Worm (Caenorhabditis elegans) whole organism, L1 larva: ENCODE results near the gene acdh-11.

ENCODE experiments used
- C16A3.4 ChIP-seq: fragments of 150-350 bp; optimal IDR thresholded peaks from 2 replicates; lab custom pipeline; 2014; ENCODE audit warnings: missing biosample characterization, missing genetic modification characterization
- aha-1 ChIP-seq: fragments of 150-350 bp; optimal IDR thresholded peaks from 2 replicates; lab custom pipeline; 2014; ENCODE audit warnings: missing biosample characterization, missing genetic modification characterization
- aly-2 ChIP-seq: fragments of 150-350 bp; optimal IDR thresholded peaks from 2 replicates; lab custom pipeline; 2014; ENCODE audit warnings: missing biosample characterization, missing genetic modification characterization
- blmp-1 ChIP-seq: fragments of 150-350 bp; optimal IDR thresholded peaks from 2 replicates; lab custom pipeline; 2014; ENCODE audit warnings: missing biosample characterization, missing genetic modification characterization
- ceh-82 ChIP-seq, 3 experiments: fragments of 150-350 bp in 1 of 3; sonication (generic microtip) in 2 of 3; optimal IDR thresholded peaks; 2 replicates each; lab custom pipeline; 2014 to 2017; ENCODE audit warnings: missing biosample characterization in 3 of 3, missing genetic modification characterization in 3 of 3
- ceh-88 ChIP-seq: fragments of 200-800 bp; sonication (Bioruptor generic); IDR thresholded peaks from 2 replicates; pipeline ENCODE4 v1.3.6; 2022; ENCODE audit warnings: missing genetic modification characterization, missing compliant biosample characterization
- ces-1 ChIP-seq: fragments of 150-350 bp; optimal IDR thresholded peaks from 2 replicates; lab custom pipeline; 2014; ENCODE audit warnings: missing biosample characterization, missing genetic modification reagents, missing genetic modification characterization
- efl-1 ChIP-seq, 4 experiments: fragments of 150-350 bp; optimal IDR thresholded peaks in 3 of 4; peaks in 1 of 4; 1 replicate in 1 of 4; 2 replicates in 3 of 4; lab custom pipeline; 2014; ENCODE audit warnings: missing biosample characterization in 2 of 4, missing genetic modification characterization in 2 of 4, missing genetic modification reagents in 2 of 4
- elt-2 ChIP-seq: sonication (generic microtip); optimal IDR thresholded peaks from 2 replicates; lab custom pipeline; 2016; ENCODE audit warnings: missing genetic modification characterization, mild to moderate bottlenecking, inconsistent platforms, missing compliant biosample characterization, missing genetic modification reagents
- elt-3 ChIP-seq, 6 experiments: fragments of 150-350 bp in 1 of 6; sonication (generic microtip); optimal IDR thresholded peaks; 2 replicates each; lab custom pipeline; 2017 to 2018; ENCODE audit warnings: missing biosample characterization in 6 of 6, missing genetic modification characterization in 6 of 6, inconsistent platforms in 1 of 6
- ets-5 ChIP-seq: fragments of 200-800 bp; sonication (Bioruptor generic); IDR thresholded peaks from 2 replicates; pipeline ENCODE4 v1.3.6; 2022; ENCODE audit warnings: missing genetic modification characterization, missing compliant biosample characterization
- grh-1 ChIP-seq: fragments of 200-800 bp; sonication (Bioruptor generic); IDR thresholded peaks from 2 replicates; pipeline ENCODE4 v1.3.6; 2022; ENCODE audit warnings: missing genetic modification reagents, missing genetic modification characterization, missing compliant biosample characterization
- hlh-17 ChIP-seq: fragments of 200-800 bp; sonication (Bioruptor generic); optimal IDR thresholded peaks from 2 replicates; lab custom pipeline; 2018; ENCODE audit warnings: missing genetic modification characterization, mild to moderate bottlenecking, missing compliant biosample characterization, moderate library complexity, borderline replicate concordance
- hlh-4 ChIP-seq: sonication (generic microtip); optimal IDR thresholded peaks from 2 replicates; lab custom pipeline; 2016; ENCODE audit warnings: mild to moderate bottlenecking, missing genetic modification characterization, missing compliant biosample characterization
- isw-1 ChIP-seq: fragments of 200-800 bp; sonication (Bioruptor generic); IDR thresholded peaks from 2 replicates; pipeline ENCODE4 v1.3.6; 2022; ENCODE audit warnings: missing genetic modification characterization, missing compliant biosample characterization
- lin-14 ChIP-seq: fragments of 200-800 bp; sonication (Bioruptor generic); optimal IDR thresholded peaks from 2 replicates; lab custom pipeline; 2018; ENCODE audit warnings: mild to moderate bottlenecking, missing genetic modification characterization, moderate library complexity, missing compliant biosample characterization
- lin-35 ChIP-seq, 2 experiments: fragments of 150-350 bp; optimal IDR thresholded peaks; 2 replicates each; lab custom pipeline; 2014; ENCODE audit warnings: missing biosample characterization in 2 of 2, missing genetic modification characterization in 2 of 2, missing genetic modification reagents in 2 of 2
- mab-9 ChIP-seq: fragments of 200-800 bp; sonication (Bioruptor generic); IDR thresholded peaks from 2 replicates; pipeline ENCODE4 v1.3.6; 2022; ENCODE audit warnings: missing genetic modification reagents, missing genetic modification characterization, missing compliant biosample characterization
- mdl-1 ChIP-seq, 2 experiments: fragments of 150-350 bp; optimal IDR thresholded peaks; 2 replicates each; lab custom pipeline; 2014 to 2017; ENCODE audit warnings: missing biosample characterization in 2 of 2, missing genetic modification characterization in 2 of 2, inconsistent platforms in 1 of 2
- nhr-12 ChIP-seq: sonication (generic microtip); optimal IDR thresholded peaks from 2 replicates; lab custom pipeline; 2017; ENCODE audit warnings: missing biosample characterization, missing genetic modification characterization
- nhr-19 ChIP-seq: fragments of 200-800 bp; sonication (Bioruptor generic); conservative IDR thresholded peaks from 2 replicates; pipeline ENCODE4 v1.3.6; 2022; ENCODE audit warnings: missing genetic modification characterization, missing compliant biosample characterization
- nhr-20 ChIP-seq: sonication (generic microtip); optimal IDR thresholded peaks from 2 replicates; lab custom pipeline; 2016; ENCODE audit warnings: mild to moderate bottlenecking, missing genetic modification characterization, missing compliant biosample characterization
- nhr-71 ChIP-seq: sonication (generic microtip); optimal IDR thresholded peaks from 2 replicates; lab custom pipeline; 2016; ENCODE audit warnings: mild to moderate bottlenecking, missing genetic modification characterization, moderate library complexity, missing compliant biosample characterization
- nhr-85 ChIP-seq: sonication (generic microtip); peaks from one replicate; lab custom pipeline; 2016; ENCODE audit warnings: missing genetic modification characterization, inconsistent platforms, missing compliant biosample characterization
- nhr-90 ChIP-seq: sonication (generic microtip); optimal IDR thresholded peaks from 2 replicates; lab custom pipeline; 2016; ENCODE audit warnings: mild to moderate bottlenecking, missing genetic modification characterization, missing compliant biosample characterization; ENCODE audit not compliant: poor library complexity
- pag-3 ChIP-seq: sonication (generic microtip); optimal IDR thresholded peaks from 2 replicates; lab custom pipeline; 2017; ENCODE audit warnings: missing genetic modification characterization, mild to moderate bottlenecking, missing compliant biosample characterization, antibody characterized with exemption, borderline replicate concordance; ENCODE audit not compliant: insufficient read depth
- pax-3 ChIP-seq: fragments of 200-800 bp; sonication (Bioruptor generic); optimal IDR thresholded peaks from 2 replicates; lab custom pipeline; 2018; ENCODE audit warnings: mild to moderate bottlenecking, missing genetic modification characterization, moderate library complexity, missing compliant biosample characterization
- pqm-1 ChIP-seq: sonication (generic microtip); optimal IDR thresholded peaks from 3 replicates; lab custom pipeline; 2017; ENCODE audit warnings: missing biosample characterization, missing genetic modification characterization
- rnt-1 ChIP-seq: sonication (generic microtip); optimal IDR thresholded peaks from 2 replicates; lab custom pipeline; 2016; ENCODE audit warnings: mild to moderate bottlenecking, missing genetic modification characterization, moderate library complexity, missing compliant biosample characterization
- snu-23 ChIP-seq: sonication (generic microtip); optimal IDR thresholded peaks from 2 replicates; lab custom pipeline; 2016; ENCODE audit warnings: missing genetic modification characterization, missing compliant biosample characterization
- sup-37 ChIP-seq: fragments of 200-800 bp; sonication (Bioruptor generic); optimal IDR thresholded peaks from 2 replicates; lab custom pipeline; 2018; ENCODE audit warnings: mild to moderate bottlenecking, missing genetic modification characterization, missing compliant biosample characterization
- swsn-7 ChIP-seq: sonication (generic microtip); optimal IDR thresholded peaks from 2 replicates; lab custom pipeline; 2016; ENCODE audit warnings: missing genetic modification characterization, missing compliant biosample characterization
- tbx-2 ChIP-seq: sonication (generic microtip); optimal IDR thresholded peaks from 2 replicates; lab custom pipeline; 2016; ENCODE audit warnings: missing genetic modification characterization, missing compliant biosample characterization
- xbp-1 ChIP-seq: sonication (generic microtip); optimal IDR thresholded peaks from 2 replicates; lab custom pipeline; 2016; ENCODE audit warnings: missing genetic modification characterization, missing compliant biosample characterization
- ztf-4 ChIP-seq: fragments of 150-350 bp; optimal IDR thresholded peaks from 2 replicates; lab custom pipeline; 2014; ENCODE audit warnings: missing biosample characterization, missing genetic modification characterization

Gene acdh-11

DNA sequence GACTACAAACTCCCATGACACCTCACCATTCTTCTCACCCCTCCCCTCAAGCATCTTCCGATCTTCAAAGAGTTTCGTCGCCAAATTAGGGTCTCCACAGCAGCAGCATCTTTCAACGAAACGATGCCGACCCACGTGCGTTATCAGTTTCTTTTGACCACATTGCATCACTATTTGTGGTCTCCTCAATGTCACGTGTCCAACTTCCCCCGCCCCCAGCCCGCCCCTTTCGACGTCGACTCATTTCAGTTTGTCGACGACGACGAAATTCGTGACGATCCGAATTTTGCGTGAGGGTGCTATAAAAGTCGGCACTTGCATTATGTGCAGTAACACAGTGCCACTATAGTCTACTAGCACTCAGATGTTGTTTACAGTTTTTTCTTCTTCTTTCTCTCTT, 31.9 kb upstream of the acdh-11 start:
- TF ChIP-seq ets-5 (GFP tag; lab: Robert Waterston, UW) (no peak), hlh-4 (no peak), nhr-20 (tag; lab: Kevin White, UChicago) (peak; percentile 55), lin-35 (GFP tag; optimal IDR thresholded peaks at IDR 0.05; lab: Kevin White, UChicago) (peak in 1 of 2 experiments; percentile 59), sup-37 (GFP tag; lab: Kevin White, UChicago) (no peak), tbx-2 (no peak), ces-1 (no peak), nhr-12 (tag; lab: Kevin White, UChicago) (no peak), nhr-71 (tag; lab: Kevin White, UChicago) (peak; percentile 58), C16A3.4 (tag; lab: Kevin White, UChicago) (no peak), ceh-82 (tag; optimal IDR thresholded peaks at IDR 0.05; lab: Kevin White, UChicago) (no peak), snu-23 (GFP tag; lab: Kevin White, UChicago) (peak; percentile 29), ceh-88 (no peak), mdl-1 (tag; optimal IDR thresholded peaks at IDR 0.05; lab: Kevin White, UChicago) (peak; percentile 29 to 90), elt-2 (tag; lab: Kevin White, UChicago) (peak; percentile 80), grh-1 (0 out of 2 replicates have a peak, but pooled peaks have one; percentile 50), nhr-85 (tag; lab: Kevin White, UChicago) (peak; percentile 88), efl-1 (optimal IDR thresholded peaks at IDR 0.05; lab: Kevin White, UChicago) (no peak), efl-1 (GFP tag; optimal IDR thresholded peaks at IDR 0.05 in 1 of 2; lab: Kevin White, UChicago) (peak in 1 of 2 experiments; percentile 64), lin-14 (peak; percentile 70), blmp-1 (tag; lab: Kevin White, UChicago) (peak; percentile 33), pag-3 (tag; lab: Kevin White, UChicago) (no peak), ztf-4 (tag; lab: Kevin White, UChicago) (peak; percentile 14), elt-3 (tag; optimal IDR thresholded peaks at IDR 0.05; lab: Kevin White, UChicago) (peak in 5 of 6 experiments; percentile 14 to 69 (median 63)), nhr-19 (peak; percentile 62), pqm-1 (tag; lab: Kevin White, UChicago) (no peak), nhr-90 (peak; percentile 23)
- TF ChIP-seq, all 84 proteins: peak for 15

DNA sequence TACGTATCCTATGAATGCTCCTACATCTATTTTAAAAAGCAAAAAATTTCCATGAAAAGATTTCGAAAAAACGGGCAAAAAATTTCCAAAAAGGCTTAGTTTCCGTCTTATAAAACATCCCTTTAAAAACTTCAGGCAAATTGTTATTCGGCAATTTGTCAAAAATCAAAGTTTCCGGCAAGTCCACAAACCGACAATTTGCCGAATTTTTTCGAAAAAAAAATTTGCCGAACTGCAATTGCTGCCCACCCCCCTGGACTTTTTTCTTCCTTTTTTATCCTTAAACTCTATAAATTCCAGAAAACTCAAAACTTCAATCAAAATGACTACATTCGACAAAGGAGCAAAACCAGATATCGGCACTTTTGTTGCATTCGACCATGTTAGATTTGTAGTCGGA, 30.8 kb upstream of the acdh-11 start, which contains the start of gene hpd-1:
TSS of gene hpd-1 (plus strand) at position 301 of the 400 bp plus-strand sequence.
- no peak for TF ChIP-seq nhr-90
- TF ChIP-seq pax-3 (tag; lab: Kevin White, UChicago) = no peak
- no peak for TF ChIP-seq nhr-19
- no peak for TF ChIP-seq rnt-1 (tag; lab: Kevin White, UChicago)
- no peak for TF ChIP-seq mab-9 (GFP tag; lab: Robert Waterston, UW)
- no peak for TF ChIP-seq blmp-1 (tag; lab: Kevin White, UChicago)
- TF ChIP-seq hlh-17 (GFP tag; lab: Kevin White, UChicago) = no peak

DNA sequence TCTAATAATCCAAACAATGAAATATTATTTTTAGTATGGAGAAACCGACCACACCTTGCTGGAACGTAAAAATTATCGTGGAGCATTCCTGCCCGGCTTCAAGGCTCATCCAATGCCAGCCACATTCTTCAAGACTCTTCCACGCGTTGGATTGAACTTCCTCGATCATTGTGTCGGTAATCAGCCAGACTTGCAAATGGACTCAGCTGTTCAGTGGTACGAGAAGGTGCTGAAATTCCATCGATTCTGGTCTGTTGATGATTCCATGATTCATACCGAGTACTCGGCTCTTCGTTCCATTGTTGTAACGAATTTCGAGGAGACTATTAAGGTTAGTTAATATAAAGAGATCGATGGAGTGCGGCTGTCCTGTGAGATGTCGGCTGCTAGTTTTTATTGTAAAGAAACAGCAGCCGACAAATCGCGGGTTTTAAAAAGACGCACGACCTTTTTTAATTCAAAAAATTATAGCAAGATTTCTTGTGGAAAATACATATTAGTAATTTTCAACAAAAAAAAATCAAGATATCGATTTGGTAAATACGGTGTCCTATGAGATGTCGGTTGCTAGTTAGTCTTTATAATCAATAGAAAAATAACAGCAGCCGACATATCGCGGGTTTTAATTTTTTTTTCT, 29.9 kb upstream of the acdh-11 start:
- no peak for TF ChIP-seq aha-1 (tag; lab: Kevin White, UChicago)
- peak; percentile 15 for TF ChIP-seq nhr-85 (tag; lab: Kevin White, UChicago)
- TF ChIP-seq nhr-90 = peak; percentile 16

DNA sequence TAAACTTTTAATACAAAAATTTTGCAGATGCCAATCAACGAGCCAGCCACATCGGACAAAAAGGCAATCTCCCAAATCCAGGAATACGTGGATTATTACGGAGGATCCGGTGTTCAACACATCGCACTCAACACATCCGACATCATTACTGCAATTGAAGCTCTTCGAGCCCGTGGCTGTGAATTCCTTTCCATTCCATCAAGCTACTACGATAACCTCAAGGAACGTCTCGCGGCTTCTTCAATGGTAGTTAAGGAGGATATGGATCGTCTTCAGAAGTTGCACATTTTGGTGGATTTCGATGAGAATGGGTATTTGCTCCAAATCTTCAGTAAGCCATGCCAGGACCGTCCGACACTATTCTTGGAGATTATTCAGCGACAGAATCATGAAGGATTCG, 29.1 kb upstream of the acdh-11 start:
- TF ChIP-seq hlh-4 (no peak), aly-2 (no peak), isw-1 (GFP tag; lab: Robert Waterston, UW) (no peak), mdl-1 (tag; optimal IDR thresholded peaks at IDR 0.05; lab: Kevin White, UChicago) (no peak), pag-3 (tag; lab: Kevin White, UChicago) (no peak), swsn-7 (tag; lab: Kevin White, UChicago) (no peak), nhr-19 (no peak), tbx-2 (no peak), elt-2 (tag; lab: Kevin White, UChicago) (no peak), ces-1 (no peak), xbp-1 (tag; lab: Kevin White, UChicago) (no peak), pqm-1 (tag; lab: Kevin White, UChicago) (no peak), elt-3 (tag; optimal IDR thresholded peaks at IDR 0.05; lab: Kevin White, UChicago) (no peak), C16A3.4 (tag; lab: Kevin White, UChicago) (no peak)
